Fruit fly (Drosophila melanogaster) whole organism, embryonic: Measurements from ENCODE around the gene CG11598.
A peak's percentile ranks its signal among the peaks of the same experiment; 100 is the strongest.

ENCODE experiments used
- Abd-B ChIP-seq: fragments of 200-800 bp; sonication (Bioruptor generic); optimal IDR thresholded peaks from 2 replicates; lab custom pipeline; 2018; ENCODE audit warnings: missing biosample characterization, mild to moderate bottlenecking, missing genetic modification characterization, moderate library complexity
- Asciz ChIP-seq: fragments of 200-800 bp; sonication (Bioruptor generic); optimal IDR thresholded peaks from 2 replicates; lab custom pipeline; 2017; ENCODE audit warnings: missing biosample characterization, mild to moderate bottlenecking, missing genetic modification characterization, missing genetic modification reagents
- BEAF-32 ChIP-seq: fragments of 200-800 bp; sonication (Bioruptor generic); optimal IDR thresholded peaks from 3 replicates; lab custom pipeline; 2017; ENCODE audit warnings: missing biosample characterization, missing genetic modification characterization, mild to moderate bottlenecking, moderate library complexity, missing genetic modification reagents
- CG10431 ChIP-seq: fragments of 200-800 bp; sonication (Bioruptor generic); optimal IDR thresholded peaks from 3 replicates; lab custom pipeline; 2018; ENCODE audit warnings: missing biosample characterization, mild to moderate bottlenecking, missing genetic modification characterization
- CG11504 ChIP-seq: fragments of 200-800 bp; sonication (Bioruptor generic); optimal IDR thresholded peaks from 3 replicates; lab custom pipeline; 2019; ENCODE audit warnings: missing biosample characterization, mild to moderate bottlenecking, missing genetic modification characterization, moderate library complexity
- CG16815 ChIP-seq: fragments of 200-800 bp; sonication (Bioruptor generic); optimal IDR thresholded peaks from 3 replicates; lab custom pipeline; 2017; ENCODE audit warnings: missing biosample characterization, mild to moderate bottlenecking, missing genetic modification characterization
- CG17359 ChIP-seq: fragments of 200-800 bp; sonication (Bioruptor generic); optimal IDR thresholded peaks from 3 replicates; lab custom pipeline; 2018; ENCODE audit warnings: missing biosample characterization, mild to moderate bottlenecking, missing genetic modification characterization, moderate library complexity
- CG17385 ChIP-seq: fragments of 200-800 bp; sonication (Bioruptor generic); optimal IDR thresholded peaks from 3 replicates; lab custom pipeline; 2018; ENCODE audit warnings: missing biosample characterization, mild to moderate bottlenecking, missing genetic modification characterization
- CG2116 ChIP-seq: fragments of 200-800 bp; sonication (Bioruptor generic); optimal IDR thresholded peaks from 3 replicates; lab custom pipeline; 2018; ENCODE audit warnings: missing biosample characterization, mild to moderate bottlenecking, missing genetic modification characterization
- CG2875 ChIP-seq: fragments of 200-800 bp; sonication (Bioruptor generic); optimal IDR thresholded peaks from 2 replicates; lab custom pipeline; 2017; ENCODE audit warnings: missing biosample characterization, mild to moderate bottlenecking, missing genetic modification characterization, missing genetic modification reagents
- CG5245 ChIP-seq: fragments of 200-800 bp; sonication (Bioruptor generic); optimal IDR thresholded peaks from 3 replicates; lab custom pipeline; 2016; ENCODE audit warnings: missing biosample characterization, missing genetic modification characterization
- CG7357 ChIP-seq: fragments of 200-800 bp; sonication (Bioruptor generic); IDR thresholded peaks from 3 replicates; pipeline ENCODE4 v1.3.6; 2022; ENCODE audit warnings: missing biosample characterization, missing genetic modification characterization
- CG7963 ChIP-seq: fragments of 200-800 bp; sonication (Bioruptor generic); IDR thresholded peaks from 3 replicates; pipeline ENCODE4 v1.3.6; 2022; ENCODE audit warnings: missing biosample characterization, missing genetic modification characterization; ENCODE audit not compliant: partially characterized antibody
- Deaf1 ChIP-seq: fragments of 200-800 bp; optimal IDR thresholded peaks from 3 replicates; lab custom pipeline; 2019; ENCODE audit warnings: missing biosample characterization, mild to moderate bottlenecking, missing genetic modification characterization, moderate library complexity
- Doc2 ChIP-seq: fragments of 200-800 bp; sonication (Bioruptor generic); IDR thresholded peaks from 2 replicates; pipeline ENCODE4 v1.3.6; 2022; ENCODE audit warnings: missing biosample characterization, missing genetic modification characterization
- Ets65A ChIP-seq: fragments of 200-800 bp; sonication (Bioruptor generic); peaks from one replicate; lab custom pipeline; 2016; ENCODE audit warnings: missing biosample characterization, missing genetic modification characterization
- Fer2 ChIP-seq: fragments of 200-800 bp; sonication (Bioruptor generic); optimal IDR thresholded peaks from 2 replicates; lab custom pipeline; 2018; ENCODE audit warnings: missing biosample characterization, mild to moderate bottlenecking, missing genetic modification characterization, moderate library complexity
- H15 ChIP-seq: fragments of 200-800 bp; sonication (Bioruptor generic); IDR thresholded peaks from 3 replicates; pipeline ENCODE4 v1.3.6; 2022; ENCODE audit warnings: missing biosample characterization, missing genetic modification characterization
- HHEX ChIP-seq: fragments of 200-800 bp; sonication (Bioruptor generic); optimal IDR thresholded peaks from 3 replicates; lab custom pipeline; 2017; ENCODE audit warnings: missing biosample characterization, mild to moderate bottlenecking, missing genetic modification characterization, missing genetic modification reagents
- HLH54F ChIP-seq: fragments of 200-800 bp; sonication (Bioruptor generic); optimal IDR thresholded peaks from 3 replicates; lab custom pipeline; 2016; ENCODE audit warnings: missing biosample characterization, missing genetic modification characterization
- Hmx ChIP-seq: fragments of 200-800 bp; sonication (Bioruptor generic); optimal IDR thresholded peaks from 2 replicates; lab custom pipeline; 2016; ENCODE audit warnings: missing biosample characterization, missing genetic modification characterization
- Hr78 ChIP-seq, 2 experiments: fragments of 200-800 bp in 1 of 2; fragments of >200 bp in 1 of 2; sonication (Bioruptor generic) in 1 of 2; optimal IDR thresholded peaks; 2 replicates each; lab custom pipeline; 2017 to 2019; ENCODE audit warnings: missing biosample characterization in 2 of 2, missing genetic modification characterization in 2 of 2, mild to moderate bottlenecking in 1 of 2, moderate library complexity in 1 of 2
- Max ChIP-seq: fragments of 200-800 bp; sonication (Bioruptor generic); optimal IDR thresholded peaks from 2 replicates; lab custom pipeline; 2016; ENCODE audit warnings: missing biosample characterization, mild to moderate bottlenecking, missing genetic modification characterization
- Oli ChIP-seq: fragments of 200-800 bp; sonication (Bioruptor generic); optimal IDR thresholded peaks from 2 replicates; lab custom pipeline; 2018; ENCODE audit warnings: missing biosample characterization, mild to moderate bottlenecking, missing genetic modification characterization, moderate library complexity
- Rfx ChIP-seq: fragments of 200-800 bp; sonication (Bioruptor generic); IDR thresholded peaks from 2 replicates; pipeline ENCODE4 v1.3.6; 2022; ENCODE audit warnings: missing biosample characterization, missing genetic modification characterization
- Side ChIP-seq: fragments of 200-800 bp; sonication (Bioruptor generic); optimal IDR thresholded peaks from 2 replicates; lab custom pipeline; 2016; ENCODE audit warnings: missing biosample characterization, missing genetic modification characterization
- Sox102F ChIP-seq: fragments of 200-800 bp; sonication (Bioruptor generic); optimal IDR thresholded peaks from 2 replicates; lab custom pipeline; 2018; ENCODE audit warnings: missing biosample characterization, mild to moderate bottlenecking, missing genetic modification characterization, moderate library complexity
- Ssrp ChIP-seq: fragments of 200-800 bp; sonication (Bioruptor generic); optimal IDR thresholded peaks from 2 replicates; lab custom pipeline; 2018; ENCODE audit warnings: missing biosample characterization, mild to moderate bottlenecking, missing genetic modification characterization, moderate library complexity
- ase ChIP-seq: fragments of 200-800 bp; sonication (Bioruptor generic); IDR thresholded peaks from 3 replicates; pipeline ENCODE4 v1.3.6; 2022; ENCODE audit warnings: missing biosample characterization, missing genetic modification characterization
- bcd ChIP-seq: fragments of 200-800 bp; sonication (Bioruptor generic); optimal IDR thresholded peaks from 2 replicates; lab custom pipeline; 2017; ENCODE audit warnings: missing biosample characterization, mild to moderate bottlenecking, missing genetic modification characterization
- gem ChIP-seq: fragments of 200-800 bp; sonication (Bioruptor generic); optimal IDR thresholded peaks from 2 replicates; lab custom pipeline; 2019; ENCODE audit warnings: missing biosample characterization, mild to moderate bottlenecking, missing genetic modification characterization, moderate library complexity
- ham ChIP-seq: fragments of 200-800 bp; sonication (Bioruptor generic); IDR thresholded peaks from 2 replicates; pipeline ENCODE4 v1.3.6; 2022; ENCODE audit warnings: missing biosample characterization, missing genetic modification characterization
- insv ChIP-seq, 2 experiments: fragments of 200-800 bp; sonication (Bioruptor generic); optimal IDR thresholded peaks; 3 replicates each; lab custom pipeline; 2016 to 2018; ENCODE audit warnings: missing biosample characterization in 2 of 2, missing genetic modification characterization in 2 of 2
- knrl ChIP-seq: fragments of 200-800 bp; sonication (Bioruptor generic); IDR thresholded peaks from 3 replicates; pipeline ENCODE4 v1.3.6; 2022; ENCODE audit warnings: missing biosample characterization, missing genetic modification characterization; ENCODE audit not compliant: partially characterized antibody
- lilli ChIP-seq: fragments of 200-800 bp; sonication (Bioruptor generic); optimal IDR thresholded peaks from 3 replicates; lab custom pipeline; 2016; ENCODE audit warnings: missing biosample characterization, missing genetic modification characterization
- maf-S ChIP-seq: fragments of 200-800 bp; sonication (Bioruptor generic); optimal IDR thresholded peaks from 2 replicates; lab custom pipeline; 2016; ENCODE audit warnings: missing biosample characterization, missing genetic modification characterization
- otp ChIP-seq: fragments of 200-800 bp; sonication (Bioruptor generic); IDR thresholded peaks from 3 replicates; pipeline ENCODE4, ENCODE4 v1.3.6; 2022; ENCODE audit warnings: missing biosample characterization, missing genetic modification characterization
- pb ChIP-seq: fragments of 200-800 bp; sonication (Bioruptor generic); optimal IDR thresholded peaks from 3 replicates; lab custom pipeline; 2016; ENCODE audit warnings: missing biosample characterization, missing genetic modification characterization
- phol ChIP-seq: fragments of 200-800 bp; sonication (Bioruptor generic); optimal IDR thresholded peaks from 3 replicates; lab custom pipeline; 2018; ENCODE audit warnings: missing biosample characterization, mild to moderate bottlenecking, missing genetic modification characterization, moderate library complexity
- prd ChIP-seq, 3 experiments: fragments of >200 bp in 2 of 3; fragments of 200-800 bp in 1 of 3; sonication (Bioruptor generic) in 1 of 3; optimal IDR thresholded peaks in 2 of 3; IDR thresholded peaks in 1 of 3; 2 replicates in 2 of 3; 3 replicates in 1 of 3; pipeline versions ENCODE4 v1.3.6 to Lab custom; 2017 to 2022; ENCODE audit warnings: missing biosample characterization in 1 of 3, missing genetic modification characterization in 1 of 3
- ranshi ChIP-seq: fragments of 200-800 bp; sonication (Bioruptor generic); IDR thresholded peaks from 2 replicates; pipeline ENCODE4 v1.3.6; 2022; ENCODE audit warnings: missing biosample characterization, missing genetic modification characterization
- rib ChIP-seq: fragments of 200-800 bp; sonication (Bioruptor generic); IDR thresholded peaks from 2 replicates; pipeline ENCODE4 v1.3.6; 2022; ENCODE audit warnings: missing biosample characterization, missing genetic modification characterization
- row ChIP-seq: fragments of 200-800 bp; sonication (Bioruptor generic); IDR thresholded peaks from 3 replicates; pipeline ENCODE4 v1.3.6; 2022; ENCODE audit warnings: missing biosample characterization, missing genetic modification characterization
- sens ChIP-seq: fragments of 200-800 bp; sonication (Bioruptor generic); peaks from one replicate; lab custom pipeline; 2016; ENCODE audit warnings: missing biosample characterization, missing genetic modification characterization
- sima ChIP-seq: fragments of 200-800 bp; sonication (Bioruptor generic); optimal IDR thresholded peaks from 2 replicates; lab custom pipeline; 2016; ENCODE audit warnings: missing biosample characterization, missing genetic modification characterization
- slp2 ChIP-seq: fragments of 200-800 bp; sonication (Bioruptor generic); optimal IDR thresholded peaks from 2 replicates; lab custom pipeline; 2016; ENCODE audit warnings: missing biosample characterization, missing genetic modification characterization
- tna ChIP-seq: fragments of 200-800 bp; sonication (Bioruptor generic); IDR thresholded peaks from 2 replicates; pipeline ENCODE4 v1.3.6; 2022; ENCODE audit warnings: missing biosample characterization, missing genetic modification characterization; ENCODE audit not compliant: partially characterized antibody
- trh ChIP-seq: fragments of 200-800 bp; sonication (Bioruptor generic); optimal IDR thresholded peaks from 2 replicates; lab custom pipeline; 2016; ENCODE audit warnings: missing biosample characterization, missing genetic modification characterization
- twi ChIP-seq: fragments of 200-800 bp; optimal IDR thresholded peaks from 2 replicates; lab custom pipeline; 2019; ENCODE audit warnings: missing biosample characterization, mild to moderate bottlenecking, missing genetic modification characterization, moderate library complexity
- tx ChIP-seq: fragments of 200-800 bp; sonication (Bioruptor generic); optimal IDR thresholded peaks from 2 replicates; lab custom pipeline; 2016; ENCODE audit warnings: missing biosample characterization, missing genetic modification characterization
- wor ChIP-seq: fragments of 200-800 bp; sonication (Bioruptor generic); IDR thresholded peaks from 2 replicates; pipeline ENCODE4 v1.3.6; 2022; ENCODE audit warnings: missing biosample characterization, missing genetic modification characterization

Gene CG11598

DNA sequence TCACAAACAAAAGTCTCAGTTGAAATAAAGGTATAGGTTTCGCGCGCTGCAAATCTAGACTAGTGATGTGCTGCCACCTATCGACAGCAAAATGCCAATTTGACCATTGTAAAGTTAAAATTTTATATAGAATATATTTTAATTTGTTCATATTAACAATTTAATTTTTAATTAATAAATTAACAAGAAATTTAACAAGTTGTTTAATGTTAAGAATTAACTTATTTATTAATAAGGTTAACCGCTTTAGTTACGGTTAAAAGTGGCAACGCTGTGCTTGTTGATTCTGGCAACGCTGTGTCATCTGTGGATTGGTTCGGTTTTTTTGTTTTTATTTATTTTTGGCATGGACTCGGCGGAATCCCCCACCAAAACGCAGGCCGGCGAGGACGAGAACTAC is 4.3 kb upstream of the CG11598 start, which contains the start of gene Not10 (continued):
- TF ChIP-seq gem, result no peak
- TF ChIP-seq bcd (GFP tag; lab: Kevin White, UChicago), result peak; percentile 23
- peak; percentile 72 for TF ChIP-seq BEAF-32
- TF ChIP-seq otp, result no peak
- TF ChIP-seq ranshi, result no peak
- no peak for TF ChIP-seq H15
- peak; percentile 13 for TF ChIP-seq sens (GFP tag; lab: Kevin White, UChicago)
- TF ChIP-seq lilli (GFP tag; lab: Kevin White, UChicago), result peak; percentile 36
- no peak for TF ChIP-seq trh (GFP tag; lab: Kevin White, UChicago)
- TF ChIP-seq Rfx (GFP tag; lab: Robert Waterston, UW), result peak; percentile 52
- TF ChIP-seq prd (optimal IDR thresholded peaks at IDR 0.05; lab: Kevin White, UChicago), result no peak
- TF ChIP-seq prd (GFP tag; IDR thresholded peaks at IDR 0.05; lab: Robert Waterston, UW), result peak; percentile 60
- TF ChIP-seq Max (GFP tag; lab: Kevin White, UChicago), result no peak
- no peak for TF ChIP-seq maf-S (GFP tag; lab: Kevin White, UChicago)
- no peak for TF ChIP-seq HLH54F (GFP tag; lab: Kevin White, UChicago)
- TF ChIP-seq Ets65A, result no peak
- no peak for TF ChIP-seq tna (GFP tag; lab: Robert Waterston, UW)
- TF ChIP-seq Fer2 (tag; lab: Kevin White, UChicago), result peak; percentile 54
- TF ChIP-seq Oli (tag; lab: Kevin White, UChicago), result no peak
- no peak for TF ChIP-seq CG11504 (tag; lab: Kevin White, UChicago)
- TF ChIP-seq sima (GFP tag; lab: Kevin White, UChicago), result no peak
- no peak for TF ChIP-seq Side (GFP tag; lab: Kevin White, UChicago)
- peak; percentile 62 for TF ChIP-seq phol (tag; lab: Kevin White, UChicago)
- TF ChIP-seq knrl (GFP tag; lab: Robert Waterston, UW), result peak; percentile 75
- TF ChIP-seq ase, result no peak
- TF ChIP-seq row (GFP tag; lab: Robert Waterston, UW), result peak; percentile 79
- TF ChIP-seq Ssrp (tag; lab: Kevin White, UChicago), result peak; percentile 34
- TF ChIP-seq CG17385 (GFP tag; lab: Kevin White, UChicago), result no peak
- no peak for TF ChIP-seq CG7963
- TF ChIP-seq tx (GFP tag; lab: Kevin White, UChicago), result no peak
- TF ChIP-seq CG2875 (GFP tag; lab: Kevin White, UChicago), result no peak
- TF ChIP-seq Doc2 (GFP tag; lab: Robert Waterston, UW), result no peak
- TF ChIP-seq wor (GFP tag; lab: Robert Waterston, UW), result no peak
- no peak for TF ChIP-seq pb (GFP tag; lab: Kevin White, UChicago)
- TF ChIP-seq HHEX (GFP tag; lab: Kevin White, UChicago), result no peak
- TF ChIP-seq Hr78 (GFP tag; optimal IDR thresholded peaks at IDR 0.05; lab: Kevin White, UChicago), result no peak
- TF ChIP-seq Asciz (GFP tag; lab: Kevin White, UChicago), result no peak
- no peak for TF ChIP-seq ham
- TF ChIP-seq CG10431, result no peak
- TF ChIP-seq Deaf1, result no peak
- peak; percentile 56 for TF ChIP-seq CG2116 (GFP tag; lab: Kevin White, UChicago)
- no peak for TF ChIP-seq Abd-B (GFP tag; lab: Kevin White, UChicago)
- no peak for TF ChIP-seq rib
- no peak for TF ChIP-seq CG16815 (GFP tag; lab: Kevin White, UChicago)
- peak; percentile 23 for TF ChIP-seq CG17359
- no peak for TF ChIP-seq CG5245
- TF ChIP-seq Sox102F (GFP tag; lab: Kevin White, UChicago), result no peak
- no peak for TF ChIP-seq Hmx
- TF ChIP-seq insv (GFP tag; optimal IDR thresholded peaks at IDR 0.05; lab: Kevin White, UChicago), result peak in 1 of 2 experiments; percentile 19
- TF ChIP-seq CG7357 (GFP tag; lab: Robert Waterston, UW), result no peak
- peak; percentile 14 for TF ChIP-seq twi (tag; lab: Kevin White, UChicago)
- TF ChIP-seq slp2 (GFP tag; lab: Kevin White, UChicago), result no peak
